Fruit fly (Drosophila melanogaster): ENCODE results near the gene sNPF.

sNPF gene

dm6 chr2L:20084785-20085555 lies 57.3 kb downstream of the sNPF start, which contains the start of gene fok (continued):
- TF ChIP-seq CG16815 (GFP tag; optimal IDR thresholded peaks at IDR 0.05) (peak; percentile 93), ems (GFP tag; optimal IDR thresholded peaks at IDR 0.05) (peak; percentile 95), slbo (GFP tag; IDR thresholded peaks at IDR 0.05) (peak; percentile 94), CG14860 (GFP tag; IDR thresholded peaks at IDR 0.05; ENCODE audit: partially characterized antibody) (0 out of 3 replicates have a peak, but pooled peaks have one; percentile 32), CG18476 (GFP tag; optimal IDR thresholded peaks at IDR 0.05) (peak; percentile 96), CG14014 (GFP tag; IDR thresholded peaks at IDR 0.05) (peak; percentile 94), ftz-f1 (GFP tag; optimal IDR thresholded peaks at IDR 0.05) (peak; percentile 83), sna (GFP tag; IDR thresholded peaks at IDR 0.05; ENCODE audit: partially characterized antibody) (no peak), Ets97D (GFP tag; optimal IDR thresholded peaks at IDR 0.05) (peak; percentile 82), oc (tag; optimal IDR thresholded peaks at IDR 0.05) (peak; percentile 94), CG34422 (GFP tag; IDR thresholded peaks at IDR 0.05) (peak; percentile 93), br (optimal IDR thresholded peaks at IDR 0.05) (no peak), klu (GFP tag; IDR thresholded peaks at IDR 0.05) (peak; percentile 90), CG32532 (GFP tag; IDR thresholded peaks at IDR 0.05) (peak; percentile 95), pho (GFP tag; optimal IDR thresholded peaks at IDR 0.05) (peak; percentile 96), pros (GFP tag; optimal IDR thresholded peaks at IDR 0.05) (peak; percentile 91), phol (tag; optimal IDR thresholded peaks at IDR 0.05) (peak; percentile 93), pb (GFP tag; optimal IDR thresholded peaks at IDR 0.05) (peak; percentile 91), ac (GFP tag; optimal IDR thresholded peaks at IDR 0.05) (peak; percentile 89), corto (GFP tag; optimal IDR thresholded peaks at IDR 0.05) (peak; percentile 98), nerfin-2 (GFP tag; IDR thresholded peaks at IDR 0.05; ENCODE audit: partially characterized antibody) (no peak; the same call in 1 of the 2 replicates), hb (GFP tag; IDR thresholded peaks at IDR 0.05; ENCODE audit: partially characterized antibody) (no peak), CG1024 (GFP tag; IDR thresholded peaks at IDR 0.05) (0 out of 2 replicates have a peak, but pooled peaks have one; percentile 41), tup (GFP tag; optimal IDR thresholded peaks at IDR 0.05) (peak; percentile 95), Hr39 (optimal IDR thresholded peaks at IDR 0.05) (no peak), amos (GFP tag; IDR thresholded peaks at IDR 0.05; ENCODE audit: partially characterized antibody) (peak; percentile 23; the same call in 1 of the 2 replicates), eyg (GFP tag; optimal IDR thresholded peaks at IDR 0.05) (peak; percentile 93), CG3281 (GFP tag; optimal IDR thresholded peaks at IDR 0.05) (peak; percentile 98), CG12744 (GFP tag; optimal IDR thresholded peaks at IDR 0.05) (peak; percentile 93), run (tag; optimal IDR thresholded peaks at IDR 0.05) (peak; percentile 96), Hr78 (GFP tag; optimal IDR thresholded peaks at IDR 0.05) (peak in 1 of 2 experiments; percentile 98), HmgD (GFP tag; optimal IDR thresholded peaks at IDR 0.05) (peak; percentile 70), CG16779 (GFP tag; IDR thresholded peaks at IDR 0.05) (peak; percentile 80; the same call in 1 of the 2 replicates), CG8478 (optimal IDR thresholded peaks at IDR 0.05) (no peak), grau (tag; optimal IDR thresholded peaks at IDR 0.05) (peak; percentile 96), esg (GFP tag; conservative IDR thresholded peaks at IDR 0.05) (peak; percentile 93), CG10959 (GFP tag; IDR thresholded peaks at IDR 0.05) (peak; percentile 89), gsb-n (tag; optimal IDR thresholded peaks at IDR 0.05) (peak; percentile 96), chinmo (GFP tag; IDR thresholded peaks at IDR 0.05; ENCODE audit: partially characterized antibody) (peak; percentile 88), Fer3 (tag; optimal IDR thresholded peaks at IDR 0.05) (peak; percentile 96), CG18619 (GFP tag; optimal IDR thresholded peaks at IDR 0.05) (peak; percentile 95), Jarid2 (GFP tag; optimal IDR thresholded peaks at IDR 0.05) (peak; percentile 82), Hr3 (GFP tag; optimal IDR thresholded peaks at IDR 0.05) (peak; percentile 95), danr (GFP tag; IDR thresholded peaks at IDR 0.05) (peak; percentile 89), abd-A (tag; optimal IDR thresholded peaks at IDR 0.05) (peak; percentile 97), Atf3 (GFP tag; optimal IDR thresholded peaks at IDR 0.05) (peak; percentile 91), CG18262 (tag; optimal IDR thresholded peaks at IDR 0.05) (peak; percentile 98), CG2712 (tag; optimal IDR thresholded peaks at IDR 0.05) (peak; percentile 97), CG1647 (GFP tag; optimal IDR thresholded peaks at IDR 0.05) (peak; percentile 89)

Measured in whole organism, embryonic.